Worm (Caenorhabditis elegans) whole organism, young adult: ENCODE results near the gene cec-5.
A peak's percentile ranks its signal among the peaks of the same experiment; 100 is the strongest.

Source experiments
- B0019.2 ChIP-seq: fragments of 200-800 bp; sonication (Bioruptor generic); conservative IDR thresholded peaks from 2 replicates; pipeline ENCODE4 v1.3.6; 2022; ENCODE audit warnings: missing genetic modification reagents, missing genetic modification characterization, missing compliant biosample characterization
- B0336.3 ChIP-seq: fragments of 200-800 bp; sonication (Bioruptor generic); IDR thresholded peaks from 2 replicates; pipeline ENCODE4 v1.3.6; 2022; ENCODE audit warnings: missing genetic modification characterization, missing compliant biosample characterization
- C17E4.6 ChIP-seq: fragments of 200-800 bp; sonication (Bioruptor generic); IDR thresholded peaks from 2 replicates; pipeline ENCODE4 v1.3.6; 2022; ENCODE audit warnings: missing genetic modification reagents, missing genetic modification characterization, missing compliant biosample characterization
- F22D6.2 ChIP-seq: sonication (generic microtip); optimal IDR thresholded peaks from 2 replicates; lab custom pipeline; 2016; ENCODE audit warnings: mild to moderate bottlenecking, missing genetic modification characterization, missing compliant biosample characterization
- F33H1.4 ChIP-seq: fragments of 200-800 bp; sonication (Bioruptor generic); IDR thresholded peaks from 2 replicates; pipeline ENCODE4 v1.3.6; 2022; ENCODE audit warnings: missing genetic modification reagents, missing genetic modification characterization, missing compliant biosample characterization
- F37B4.10 ChIP-seq: fragments of 200-800 bp; sonication (Bioruptor generic); IDR thresholded peaks from 2 replicates; pipeline ENCODE4 v1.3.6; 2022; ENCODE audit warnings: missing genetic modification characterization, missing compliant biosample characterization
- ZK185.1 ChIP-seq: sonication (generic microtip); optimal IDR thresholded peaks from 2 replicates; lab custom pipeline; 2016; ENCODE audit warnings: mild to moderate bottlenecking, missing genetic modification characterization, missing compliant biosample characterization; ENCODE audit not compliant: poor library complexity, severe bottlenecking
- attf-3 ChIP-seq: fragments of 200-800 bp; sonication (Bioruptor generic); conservative IDR thresholded peaks from 2 replicates; pipeline ENCODE4 v1.3.6; 2022; ENCODE audit warnings: missing genetic modification reagents, missing genetic modification characterization, missing compliant biosample characterization
- attf-6 ChIP-seq: fragments of 200-800 bp; sonication (Bioruptor generic); IDR thresholded peaks from 2 replicates; pipeline ENCODE4 v1.3.6; 2022; ENCODE audit warnings: missing genetic modification reagents, missing genetic modification characterization, missing compliant biosample characterization
- ccch-3 ChIP-seq: fragments of 200-800 bp; sonication (Bioruptor generic); optimal IDR thresholded peaks from 2 replicates; lab custom pipeline; 2018; ENCODE audit warnings: mild to moderate bottlenecking, missing genetic modification characterization, missing compliant biosample characterization
- cebp-1 ChIP-seq, 2 experiments: fragments of 200-800 bp in 1 of 2; sonication (Bioruptor generic) in 1 of 2; sonication (generic microtip) in 1 of 2; IDR thresholded peaks in 1 of 2; optimal IDR thresholded peaks in 1 of 2; 2 replicates each; pipeline versions ENCODE4 v1.3.6 to Lab custom; 2017 to 2022; ENCODE audit warnings: missing compliant biosample characterization in 2 of 2, missing genetic modification characterization in 2 of 2, mild to moderate bottlenecking in 1 of 2, missing genetic modification reagents in 1 of 2, moderate library complexity in 1 of 2
- ceh-27 ChIP-seq: fragments of 200-800 bp; sonication (Bioruptor generic); optimal IDR thresholded peaks from 2 replicates; lab custom pipeline; 2018; ENCODE audit warnings: mild to moderate bottlenecking, missing genetic modification characterization, moderate library complexity, missing compliant biosample characterization
- ceh-58 ChIP-seq: fragments of 200-800 bp; sonication (Bioruptor generic); IDR thresholded peaks from 2 replicates; pipeline ENCODE4 v1.3.6; 2022; ENCODE audit warnings: missing genetic modification characterization, missing compliant biosample characterization
- ceh-91 ChIP-seq: fragments of 200-800 bp; sonication (Bioruptor generic); IDR thresholded peaks from 2 replicates; pipeline ENCODE4 v1.3.6; 2022; ENCODE audit warnings: missing genetic modification reagents, missing genetic modification characterization, missing compliant biosample characterization
- chd-7 ChIP-seq: sonication (generic microtip); optimal IDR thresholded peaks from 2 replicates; lab custom pipeline; 2016; ENCODE audit warnings: mild to moderate bottlenecking, missing genetic modification characterization, moderate library complexity, missing compliant biosample characterization
- dox-1 ChIP-seq: fragments of 200-800 bp; sonication (Bioruptor generic); IDR thresholded peaks from 2 replicates; pipeline ENCODE4 v1.3.6; 2022; ENCODE audit warnings: missing genetic modification reagents, missing genetic modification characterization, missing compliant biosample characterization
- dpl-1 ChIP-seq: fragments of 150-350 bp; optimal IDR thresholded peaks from 2 replicates; lab custom pipeline; 2014; ENCODE audit warnings: missing biosample characterization, missing genetic modification reagents, missing genetic modification characterization
- egl-44 ChIP-seq: fragments of 200-800 bp; sonication (Bioruptor generic); IDR thresholded peaks from 2 replicates; pipeline ENCODE4 v1.3.6; 2022; ENCODE audit warnings: missing genetic modification reagents, missing genetic modification characterization, missing compliant biosample characterization
- him-1 ChIP-seq: sonication (generic microtip); optimal IDR thresholded peaks from 2 replicates; lab custom pipeline; 2016; ENCODE audit warnings: missing genotype, missing genetic modification reagents, missing genetic modification characterization, missing compliant biosample characterization
- hlh-12 ChIP-seq: sonication (generic microtip); optimal IDR thresholded peaks from 2 replicates; lab custom pipeline; 2016; ENCODE audit warnings: missing genetic modification characterization, missing compliant biosample characterization
- hmg-1.2 ChIP-seq: fragments of 200-800 bp; sonication (Bioruptor generic); IDR thresholded peaks from 2 replicates; pipeline ENCODE4 v1.3.6; 2022; ENCODE audit warnings: missing genetic modification reagents, missing genetic modification characterization, missing compliant biosample characterization
- hsf-1 ChIP-seq: fragments of 200-800 bp; sonication (Bioruptor generic); IDR thresholded peaks from 2 replicates; pipeline ENCODE4 v1.3.6; 2022; ENCODE audit warnings: missing genetic modification reagents, missing genetic modification characterization, missing compliant biosample characterization
- lsl-1 ChIP-seq: fragments of 200-800 bp; sonication (Bioruptor generic); optimal IDR thresholded peaks from 2 replicates; lab custom pipeline; 2018; ENCODE audit warnings: mild to moderate bottlenecking, missing genetic modification characterization, moderate library complexity, missing compliant biosample characterization
- lsy-27 ChIP-seq: sonication (generic microtip); optimal IDR thresholded peaks from 2 replicates; lab custom pipeline; 2017; ENCODE audit warnings: missing genetic modification characterization, mild to moderate bottlenecking, missing compliant biosample characterization, antibody characterized with exemption, missing genotype, borderline replicate concordance; ENCODE audit not compliant: insufficient read depth
- madf-8 ChIP-seq: fragments of 200-800 bp; sonication (Bioruptor generic); conservative IDR thresholded peaks from 2 replicates; pipeline ENCODE4 v1.3.6; 2022; ENCODE audit warnings: missing genetic modification reagents, missing genetic modification characterization, missing compliant biosample characterization
- mcd-1 ChIP-seq: fragments of 200-800 bp; sonication (Bioruptor generic); IDR thresholded peaks from 2 replicates; pipeline ENCODE4 v1.3.6; 2022; ENCODE audit warnings: missing genetic modification reagents, missing genetic modification characterization, missing compliant biosample characterization
- mel-28 ChIP-seq: sonication (generic microtip); optimal IDR thresholded peaks from 2 replicates; lab custom pipeline; 2016; ENCODE audit warnings: borderline replicate concordance, mild to moderate bottlenecking, missing genetic modification characterization, missing compliant biosample characterization
- mxl-1 ChIP-seq: sonication (generic microtip); optimal IDR thresholded peaks from 2 replicates; lab custom pipeline; 2016; ENCODE audit warnings: missing genetic modification characterization, missing compliant biosample characterization
- nfyb-1 ChIP-seq: fragments of 200-800 bp; sonication (Bioruptor generic); IDR thresholded peaks from 2 replicates; pipeline ENCODE4 v1.3.6; 2022; ENCODE audit warnings: missing genetic modification reagents, missing genetic modification characterization, missing compliant biosample characterization
- nhr-120 ChIP-seq: fragments of 200-800 bp; sonication (Bioruptor generic); IDR thresholded peaks from 2 replicates; pipeline ENCODE4 v1.3.6; 2022; ENCODE audit warnings: missing genetic modification characterization, missing compliant biosample characterization
- nhr-80 ChIP-seq: sonication (generic microtip); optimal IDR thresholded peaks from 2 replicates; lab custom pipeline; 2016; ENCODE audit warnings: missing genetic modification characterization, missing compliant biosample characterization
- rec-8 ChIP-seq, 2 experiments: sonication (generic microtip); optimal IDR thresholded peaks; 2 replicates each; lab custom pipeline; 2016; ENCODE audit warnings: mild to moderate bottlenecking in 2 of 2, missing genetic modification characterization in 2 of 2, missing genetic modification reagents in 2 of 2, missing genotype in 2 of 2, missing biosample characterization in 1 of 2, missing compliant biosample characterization in 1 of 2, moderate library complexity in 1 of 2
- repo-1 ChIP-seq: sonication (generic microtip); optimal IDR thresholded peaks from 2 replicates; lab custom pipeline; 2017; ENCODE audit warnings: mild to moderate bottlenecking, missing genetic modification characterization, missing compliant biosample characterization
- rpc-1 ChIP-seq, 2 experiments: fragments of 150-350 bp in 1 of 2; sonication (generic microtip) in 1 of 2; optimal IDR thresholded peaks; 2 replicates each; lab custom pipeline; 2014 to 2018; ENCODE audit warnings: missing biosample characterization in 1 of 2, missing genetic modification characterization in 1 of 2, missing genetic modification reagents in 1 of 2, missing genotype in 1 of 2
- sea-2 ChIP-seq: fragments of 200-800 bp; sonication (Bioruptor generic); IDR thresholded peaks from 2 replicates; pipeline ENCODE4 v1.3.6; 2022; ENCODE audit warnings: missing genetic modification characterization, missing compliant biosample characterization
- snpc-1.1 ChIP-seq: sonication (generic microtip); optimal IDR thresholded peaks from 2 replicates; lab custom pipeline; 2017; ENCODE audit warnings: missing genetic modification characterization, mild to moderate bottlenecking, missing compliant biosample characterization, antibody characterized with exemption, moderate library complexity, missing genotype, missing genetic modification reagents; ENCODE audit not compliant: insufficient read depth
- snpc-1.3 ChIP-seq: sonication (generic microtip); optimal IDR thresholded peaks from 2 replicates; lab custom pipeline; 2017; ENCODE audit warnings: missing genetic modification characterization, mild to moderate bottlenecking, missing compliant biosample characterization, antibody characterized with exemption, moderate library complexity, missing genotype, missing genetic modification reagents; ENCODE audit not compliant: insufficient read depth
- snpc-3.4 ChIP-seq: sonication (generic microtip); optimal IDR thresholded peaks from 2 replicates; lab custom pipeline; 2017; ENCODE audit warnings: missing genetic modification characterization, mild to moderate bottlenecking, missing compliant biosample characterization, antibody characterized with exemption, moderate library complexity, missing genotype, missing genetic modification reagents
- sptf-2 ChIP-seq: fragments of 200-800 bp; sonication (Bioruptor generic); optimal IDR thresholded peaks from 2 replicates; lab custom pipeline; 2018; ENCODE audit warnings: mild to moderate bottlenecking, missing genetic modification characterization, missing compliant biosample characterization
- xnd-1 ChIP-seq: sonication (generic microtip); optimal IDR thresholded peaks from 2 replicates; lab custom pipeline; 2016; ENCODE audit warnings: missing genotype, missing genetic modification reagents, missing genetic modification characterization, missing compliant biosample characterization
- ztf-18 ChIP-seq: sonication (generic microtip); optimal IDR thresholded peaks from 2 replicates; lab custom pipeline; 2016; ENCODE audit warnings: missing genotype, mild to moderate bottlenecking, missing genetic modification characterization, missing compliant biosample characterization
- ztf-22 ChIP-seq: fragments of 200-800 bp; sonication (Bioruptor generic); optimal IDR thresholded peaks from 2 replicates; lab custom pipeline; 2018; ENCODE audit warnings: mild to moderate bottlenecking, missing genetic modification characterization, moderate library complexity, missing compliant biosample characterization
- ztf-25 ChIP-seq: fragments of 200-800 bp; sonication (Bioruptor generic); IDR thresholded peaks from 2 replicates; pipeline ENCODE4 v1.3.6; 2022; ENCODE audit warnings: missing genetic modification reagents, missing genetic modification characterization, missing compliant biosample characterization
- ztf-26 ChIP-seq: sonication (generic microtip); optimal IDR thresholded peaks from 2 replicates; lab custom pipeline; 2017; ENCODE audit warnings: missing genetic modification characterization, missing compliant biosample characterization
- ztf-28 ChIP-seq: fragments of 200-800 bp; sonication (Bioruptor generic); IDR thresholded peaks from 2 replicates; pipeline ENCODE4 v1.3.6; 2022; ENCODE audit warnings: missing genetic modification reagents, missing genetic modification characterization, missing compliant biosample characterization
- ztf-6 ChIP-seq: fragments of 200-800 bp; sonication (Bioruptor generic); IDR thresholded peaks from 2 replicates; pipeline ENCODE4 v1.3.6; 2022; ENCODE audit warnings: missing genetic modification reagents, missing genetic modification characterization, missing compliant biosample characterization

The cec-5 gene

DNA sequence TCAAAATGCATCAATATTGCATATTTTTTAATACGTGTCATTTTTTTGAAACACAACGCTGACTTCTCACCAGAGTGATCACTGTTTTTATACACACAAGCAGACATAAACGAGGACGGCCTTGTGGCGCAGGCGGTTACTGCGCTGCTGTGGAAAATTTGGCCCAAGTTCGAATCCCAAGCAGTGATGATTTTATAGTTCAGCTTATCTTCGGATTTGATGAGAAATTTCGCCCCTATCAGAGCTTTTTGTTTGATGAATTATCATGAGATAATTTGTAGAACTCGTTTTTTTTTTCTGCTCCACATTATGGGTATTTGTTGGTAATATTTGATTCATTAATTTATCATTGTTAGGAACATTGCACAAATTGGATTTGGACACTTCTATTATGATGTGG is 6.0 kb downstream of the cec-5 start (continued):
- TF ChIP-seq mcd-1 (GFP tag; lab: Robert Waterston, UW), result no peak; the same call in 1 of the 2 replicates
- TF ChIP-seq rpc-1 (optimal IDR thresholded peaks at IDR 0.05; lab: Kevin White, UChicago), result peak; percentile 99
- peak; percentile 100 for TF ChIP-seq rpc-1 (tag; optimal IDR thresholded peaks at IDR 0.05; lab: Kevin White, UChicago)
- peak; percentile 86 for TF ChIP-seq ztf-18 (tag; lab: Kevin White, UChicago)
- TF ChIP-seq ceh-91 (GFP tag; lab: Robert Waterston, UW), result no peak
- peak; percentile 73 for TF ChIP-seq attf-3
- no peak; the same call in 1 of the 2 replicates for TF ChIP-seq cebp-1 (GFP tag; IDR thresholded peaks at IDR 0.05; lab: Robert Waterston, UW)
- TF ChIP-seq cebp-1 (tag; optimal IDR thresholded peaks at IDR 0.05; lab: Kevin White, UChicago), result no peak
- peak; percentile 96 for TF ChIP-seq snpc-1.3
- TF ChIP-seq rec-8 (tag; optimal IDR thresholded peaks at IDR 0.05; lab: Kevin White, UChicago), result peak; percentile 93 to 97
- peak; percentile 86 for TF ChIP-seq egl-44
- peak; percentile 96 for TF ChIP-seq mxl-1
- TF ChIP-seq sea-2 (GFP tag; lab: Robert Waterston, UW), result no peak; the same call in 1 of the 2 replicates
- peak; percentile 67 for TF ChIP-seq F22D6.2 (tag; lab: Kevin White, UChicago)
- peak; percentile 71 for TF ChIP-seq hsf-1 (GFP tag; lab: Robert Waterston, UW)
- TF ChIP-seq B0019.2 (GFP tag; lab: Robert Waterston, UW), result peak; percentile 69
- TF ChIP-seq ztf-6 (GFP tag; lab: Robert Waterston, UW), result peak; percentile 82; the same call in 1 of the 2 replicates
- TF ChIP-seq him-1 (tag; lab: Kevin White, UChicago), result peak; percentile 96
- peak; percentile 86 for TF ChIP-seq ztf-28 (GFP tag; lab: Robert Waterston, UW)
- peak; percentile 40 for TF ChIP-seq ztf-22 (GFP tag; lab: Kevin White, UChicago)
- TF ChIP-seq attf-6 (GFP tag; lab: Robert Waterston, UW), result peak; percentile 79
- TF ChIP-seq ztf-26 (tag; lab: Kevin White, UChicago), result peak; percentile 71
- TF ChIP-seq madf-8 (GFP tag; lab: Robert Waterston, UW), result peak; percentile 26; the same call in 1 of the 2 replicates
- peak; percentile 93 for TF ChIP-seq dox-1 (GFP tag; lab: Robert Waterston, UW)
- TF ChIP-seq lsy-27 (tag; lab: Kevin White, UChicago), result peak; percentile 90
- TF ChIP-seq hmg-1.2 (GFP tag; lab: Robert Waterston, UW), result peak; percentile 79
- peak; percentile 94 for TF ChIP-seq sptf-2
- TF ChIP-seq chd-7, result peak; percentile 92
- peak; percentile 89 for TF ChIP-seq ceh-27 (GFP tag; lab: Kevin White, UChicago)
- peak; percentile 8 for TF ChIP-seq xnd-1
- TF ChIP-seq F33H1.4 (GFP tag; lab: Robert Waterston, UW), result peak; percentile 54
- TF ChIP-seq ZK185.1 (tag; lab: Kevin White, UChicago), result peak; percentile 95
- TF ChIP-seq mel-28 (tag; lab: Kevin White, UChicago), result peak; percentile 39
- TF ChIP-seq snpc-1.1 (tag; lab: Kevin White, UChicago), result peak; percentile 77
- peak; percentile 92 for TF ChIP-seq nfyb-1
- peak; percentile 83 for TF ChIP-seq hlh-12 (tag; lab: Kevin White, UChicago)
- TF ChIP-seq B0336.3, result no peak; the same call in none of the 2 replicates
- TF ChIP-seq dpl-1, result no peak
- 0 out of 2 replicates have a peak, but pooled peaks have one; percentile 73 for TF ChIP-seq nhr-120
- 0 out of 2 replicates have a peak, but pooled peaks have one; percentile 82 for TF ChIP-seq F37B4.10
- TF ChIP-seq snpc-3.4, result peak; percentile 92
- peak; percentile 69 for TF ChIP-seq lsl-1 (GFP tag; lab: Kevin White, UChicago)
- peak; percentile 97 for TF ChIP-seq ceh-58 (GFP tag; lab: Robert Waterston, UW)
- peak; percentile 75 for TF ChIP-seq ccch-3
- peak; percentile 97 for TF ChIP-seq ztf-25 (GFP tag; lab: Robert Waterston, UW)
- TF ChIP-seq repo-1 (tag; lab: Kevin White, UChicago), result peak; percentile 86
- peak; percentile 45 for TF ChIP-seq nhr-80 (tag; lab: Kevin White, UChicago)
- TF ChIP-seq C17E4.6, result 0 out of 2 replicates have a peak, but pooled peaks have one; percentile 50
